Worm (Caenorhabditis elegans) whole organism, late embryonic: ENCODE results near the gene C16B8.4.

ENCODE experiments used
- C08G9.2 ChIP-seq: sonication (generic microtip); optimal IDR thresholded peaks from 2 replicates; lab custom pipeline; 2016; ENCODE audit warnings: mild to moderate bottlenecking, missing genetic modification characterization, moderate library complexity, missing compliant biosample characterization
- F13H6.1 ChIP-seq: sonication (generic microtip); optimal IDR thresholded peaks from 2 replicates; lab custom pipeline; 2016; ENCODE audit warnings: missing genetic modification characterization, missing compliant biosample characterization
- ceh-6 ChIP-seq: fragments of 200-800 bp; sonication (Bioruptor generic); optimal IDR thresholded peaks from 2 replicates; lab custom pipeline; 2018; ENCODE audit warnings: mild to moderate bottlenecking, missing genetic modification characterization, missing compliant biosample characterization
- dve-1 ChIP-seq: sonication (generic microtip); optimal IDR thresholded peaks from 2 replicates; lab custom pipeline; 2017; ENCODE audit warnings: antibody characterized with exemption, mild to moderate bottlenecking, missing genetic modification characterization, missing compliant biosample characterization
- nhr-11 ChIP-seq: fragments of 150-350 bp; optimal IDR thresholded peaks from 2 replicates; lab custom pipeline; 2014; ENCODE audit warnings: missing biosample characterization, missing genetic modification characterization

DNA sequence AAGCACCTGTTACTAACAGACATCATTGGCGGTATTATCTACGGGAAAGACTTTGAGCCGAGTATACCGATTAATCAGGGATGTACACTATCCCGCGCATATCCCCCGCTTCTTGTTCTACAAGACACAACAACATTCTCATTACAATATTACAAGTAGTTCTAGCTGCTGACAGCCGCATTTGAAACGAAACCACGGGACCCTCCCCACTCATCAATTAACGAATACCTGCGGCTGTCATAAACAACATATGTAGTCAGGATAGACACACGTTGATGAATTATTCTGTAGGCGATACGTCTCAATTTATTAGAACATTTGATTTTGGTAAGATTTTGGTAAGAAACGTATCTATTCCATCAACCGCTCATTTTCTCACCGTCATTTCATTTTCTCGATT is 3.3 kb upstream of the C16B8.4 start:
- TF ChIP-seq C08G9.2: no peak
- TF ChIP-seq dve-1 (tag; lab: Kevin White, UChicago): no peak
- no peak for TF ChIP-seq F13H6.1 (tag; lab: Kevin White, UChicago)
- TF ChIP-seq nhr-11 (tag; lab: Kevin White, UChicago): no peak
- TF ChIP-seq ceh-6 (GFP tag; lab: Kevin White, UChicago): no peak
